Worm (Caenorhabditis elegans): Measurements from ENCODE around the gene R151.8.

R151.8 gene

ce11 chrIII:7272088-7272487, 42.5 kb upstream of the R151.8 start (continued):
- TF ChIP-seq duxl-1 (tag; optimal IDR thresholded peaks at IDR 0.05; ENCODE audit: poor library complexity), result no peak
- no peak for TF ChIP-seq jun-1 (tag; optimal IDR thresholded peaks at IDR 0.05)
- peak in 1 of 2 experiments; percentile 84 for TF ChIP-seq mdl-1 (tag; optimal IDR thresholded peaks at IDR 0.05)
- no peak for TF ChIP-seq lin-13 (GFP tag; optimal IDR thresholded peaks at IDR 0.05)
- no peak for TF ChIP-seq lin-29 (GFP tag; IDR thresholded peaks at IDR 0.05)
- TF ChIP-seq nhr-6 (tag; optimal IDR thresholded peaks at IDR 0.05), result peak; percentile 78
- TF ChIP-seq attf-4 (tag; optimal IDR thresholded peaks at IDR 0.05), result no peak
- TF ChIP-seq fos-1 (tag; optimal IDR thresholded peaks at IDR 0.05), result no peak
- no peak for TF ChIP-seq ceh-82 (tag; optimal IDR thresholded peaks at IDR 0.05)
- peak; percentile 62 for TF ChIP-seq mes-2 (tag; optimal IDR thresholded peaks at IDR 0.05; ENCODE audit: poor library complexity, severe bottlenecking)
- no peak for TF ChIP-seq sdz-12 (GFP tag; optimal IDR thresholded peaks at IDR 0.05)
- TF ChIP-seq ztf-7 (tag; optimal IDR thresholded peaks at IDR 0.05), result peak; percentile 26
- TF ChIP-seq nhr-41 (GFP tag; IDR thresholded peaks at IDR 0.05), result no peak
- no peak for TF ChIP-seq lir-3 (tag; optimal IDR thresholded peaks at IDR 0.05)
- peak; percentile 54 for TF ChIP-seq dve-1 (tag; optimal IDR thresholded peaks at IDR 0.05; ENCODE audit: insufficient read depth)
- TF ChIP-seq arid-1 (GFP tag; conservative IDR thresholded peaks at IDR 0.05), result peak; percentile 41; the same call in 1 of the 2 replicates
- TF ChIP-seq pqm-1 (tag; optimal IDR thresholded peaks at IDR 0.05), result no peak
- TF ChIP-seq zip-11 (GFP tag; IDR thresholded peaks at IDR 0.05), result no peak
- no peak for TF ChIP-seq daf-16 (GFP tag; optimal IDR thresholded peaks at IDR 0.05)
- peak; percentile 21 for TF ChIP-seq daf-16 (tag; optimal IDR thresholded peaks at IDR 0.05)
- TF ChIP-seq hif-1 (tag; optimal IDR thresholded peaks at IDR 0.05), result peak in 1 of 2 experiments; percentile 30
- no peak for TF ChIP-seq ctbp-1 (GFP tag; IDR thresholded peaks at IDR 0.05)
- no peak for TF ChIP-seq saeg-2 (GFP tag; IDR thresholded peaks at IDR 0.05)
- no peak for TF ChIP-seq F44E2.7 (GFP tag; IDR thresholded peaks at IDR 0.05)
- no peak for TF ChIP-seq skn-1 (tag; optimal IDR thresholded peaks at IDR 0.05)
- TF ChIP-seq ces-1 (GFP tag; optimal IDR thresholded peaks at IDR 0.05), result no peak
- TF ChIP-seq mep-1 (tag; optimal IDR thresholded peaks at IDR 0.05), result peak; percentile 71
- TF ChIP-seq php-3 (GFP tag; IDR thresholded peaks at IDR 0.05), result no peak
- TF ChIP-seq daf-19 (GFP tag; conservative IDR thresholded peaks at IDR 0.05), result no peak
- no peak for TF ChIP-seq spr-3 (GFP tag; optimal IDR thresholded peaks at IDR 0.05)
- no peak for TF ChIP-seq R02D3.7 (tag; optimal IDR thresholded peaks at IDR 0.05)
- TF ChIP-seq dpl-1 (GFP tag; optimal IDR thresholded peaks at IDR 0.05), result peak; percentile 18
- no peak for TF ChIP-seq F26F4.8 (GFP tag; conservative IDR thresholded peaks at IDR 0.05)
- no peak for TF ChIP-seq ceh-62 (tag; optimal IDR thresholded peaks at IDR 0.05)
- no peak for TF ChIP-seq Y48G9A.11 (GFP tag; IDR thresholded peaks at IDR 0.05)
- no peak for TF ChIP-seq ztf-11 (tag; optimal IDR thresholded peaks at IDR 0.05)
- peak in 1 of 2 experiments; percentile 11 for TF ChIP-seq unc-62 (GFP tag; optimal IDR thresholded peaks at IDR 0.05 in 1 of 2)
- no peak for TF ChIP-seq unc-62 (tag; optimal IDR thresholded peaks at IDR 0.05)
- TF ChIP-seq nhr-102 (tag; optimal IDR thresholded peaks at IDR 0.05), result no peak
- TF ChIP-seq nhr-48 (tag; optimal IDR thresholded peaks at IDR 0.05), result no peak
- TF ChIP-seq dmd-8 (GFP tag; IDR thresholded peaks at IDR 0.05), result no peak
- no peak for TF ChIP-seq lin-15B (tag; optimal IDR thresholded peaks at IDR 0.05)
- peak; percentile 71; the same call in 1 of the 2 replicates for TF ChIP-seq tra-1 (GFP tag; IDR thresholded peaks at IDR 0.05)
- peak; percentile 51 for TF ChIP-seq rbr-2 (tag; optimal IDR thresholded peaks at IDR 0.05)
- TF ChIP-seq egl-27 (tag; optimal IDR thresholded peaks at IDR 0.05), result no peak
- TF ChIP-seq vab-7 (GFP tag; IDR thresholded peaks at IDR 0.05), result no peak
- TF ChIP-seq madf-5 (GFP tag; IDR thresholded peaks at IDR 0.05), result no peak
- TF ChIP-seq hlh-11 (tag; optimal IDR thresholded peaks at IDR 0.05), result peak; percentile 78
- peak; percentile 66 for TF ChIP-seq dmd-6 (GFP tag; IDR thresholded peaks at IDR 0.05)
- TF ChIP-seq zfp-2 (tag; optimal IDR thresholded peaks at IDR 0.05), result no peak
- TF ChIP-seq unc-130 (GFP tag; optimal IDR thresholded peaks at IDR 0.05), result no peak
- peak; percentile 34 for TF ChIP-seq mxl-3 (GFP tag; optimal IDR thresholded peaks at IDR 0.05)
- TF ChIP-seq ZK546.5 (tag; optimal IDR thresholded peaks at IDR 0.05), result no peak

Measured in whole organism, L4 larva.